Fruit fly (Drosophila melanogaster) whole organism, embryonic: ENCODE data around the gene Bhmt.
A peak's percentile ranks its signal among the peaks of the same experiment; 100 is the strongest.

ENCODE experiments used
- Asciz ChIP-seq: fragments of 200-800 bp; sonication (Bioruptor generic); optimal IDR thresholded peaks from 2 replicates; lab custom pipeline; 2017; ENCODE audit warnings: missing biosample characterization, mild to moderate bottlenecking, missing genetic modification characterization, missing genetic modification reagents
- B-H2 ChIP-seq: fragments of 200-800 bp; sonication (Bioruptor generic); optimal IDR thresholded peaks from 2 replicates; lab custom pipeline; 2018; ENCODE audit warnings: missing biosample characterization, mild to moderate bottlenecking, missing genetic modification characterization
- CG11093 ChIP-seq: fragments of 200-800 bp; sonication (Bioruptor generic); IDR thresholded peaks from 3 replicates; pipeline ENCODE4 v1.3.6; 2022; ENCODE audit warnings: missing biosample characterization, missing genetic modification characterization
- CG11695 ChIP-seq: fragments of 200-800 bp; sonication (Bioruptor generic); IDR thresholded peaks from 3 replicates; pipeline ENCODE4 v1.3.6; 2022; ENCODE audit warnings: missing biosample characterization, missing genetic modification characterization
- CG12299 ChIP-seq: fragments of 200-800 bp; sonication (Bioruptor generic); optimal IDR thresholded peaks from 2 replicates; lab custom pipeline; 2018; ENCODE audit warnings: missing biosample characterization, mild to moderate bottlenecking, missing genetic modification characterization
- CG13296 ChIP-seq: fragments of 200-800 bp; sonication (Bioruptor generic); optimal IDR thresholded peaks from 3 replicates; lab custom pipeline; 2018; ENCODE audit warnings: missing biosample characterization, mild to moderate bottlenecking, missing genetic modification characterization
- CG13775 ChIP-seq: fragments of 200-800 bp; sonication (Bioruptor generic); optimal IDR thresholded peaks from 3 replicates; lab custom pipeline; 2017; ENCODE audit warnings: missing biosample characterization, mild to moderate bottlenecking, missing genetic modification characterization
- CG14710 ChIP-seq: fragments of 200-800 bp; sonication (Bioruptor generic); optimal IDR thresholded peaks from 3 replicates; lab custom pipeline; 2019; ENCODE audit warnings: missing biosample characterization, mild to moderate bottlenecking, missing genetic modification characterization, moderate library complexity
- CG15269 ChIP-seq: fragments of 200-800 bp; sonication (Bioruptor generic); optimal IDR thresholded peaks from 2 replicates; lab custom pipeline; 2018; ENCODE audit warnings: missing biosample characterization, mild to moderate bottlenecking, missing genetic modification characterization, moderate library complexity
- CG16863 ChIP-seq: fragments of 200-800 bp; sonication (Bioruptor generic); optimal IDR thresholded peaks from 3 replicates; lab custom pipeline; 2016; ENCODE audit warnings: missing biosample characterization, missing genetic modification characterization
- CG17328 ChIP-seq: fragments of 200-800 bp; sonication (Bioruptor generic); IDR thresholded peaks from 2 replicates; pipeline ENCODE4 v1.3.6; 2022; ENCODE audit warnings: missing biosample characterization, missing genetic modification characterization
- CG17385 ChIP-seq: fragments of 200-800 bp; sonication (Bioruptor generic); optimal IDR thresholded peaks from 3 replicates; lab custom pipeline; 2018; ENCODE audit warnings: missing biosample characterization, mild to moderate bottlenecking, missing genetic modification characterization
- CG17612 ChIP-seq: fragments of 200-800 bp; sonication (Bioruptor generic); IDR thresholded peaks from 2 replicates; pipeline ENCODE4 v1.3.6; 2022; ENCODE audit warnings: missing biosample characterization, missing genetic modification characterization
- CG18764 ChIP-seq: fragments of 200-800 bp; sonication (Bioruptor generic); optimal IDR thresholded peaks from 3 replicates; lab custom pipeline; 2016; ENCODE audit warnings: missing biosample characterization, missing genetic modification characterization
- CG2116 ChIP-seq: fragments of 200-800 bp; sonication (Bioruptor generic); optimal IDR thresholded peaks from 3 replicates; lab custom pipeline; 2018; ENCODE audit warnings: missing biosample characterization, mild to moderate bottlenecking, missing genetic modification characterization
- CG31388 ChIP-seq: fragments of 200-800 bp; sonication (Bioruptor generic); optimal IDR thresholded peaks from 2 replicates; lab custom pipeline; 2016; ENCODE audit warnings: missing biosample characterization, missing genetic modification characterization
- CG33557 ChIP-seq: fragments of 200-800 bp; sonication (Bioruptor generic); optimal IDR thresholded peaks from 2 replicates; lab custom pipeline; 2019; ENCODE audit warnings: missing biosample characterization, mild to moderate bottlenecking, missing genetic modification characterization, moderate library complexity
- CG7556 ChIP-seq: fragments of 200-800 bp; sonication (Bioruptor generic); optimal IDR thresholded peaks from 2 replicates; lab custom pipeline; 2017; ENCODE audit warnings: missing biosample characterization, mild to moderate bottlenecking, missing genetic modification characterization
- CG8359 ChIP-seq: fragments of 200-800 bp; sonication (Bioruptor generic); optimal IDR thresholded peaks from 2 replicates; lab custom pipeline; 2017; ENCODE audit warnings: missing biosample characterization, mild to moderate bottlenecking, missing genetic modification characterization, borderline replicate concordance
- CG9727 ChIP-seq: fragments of 200-800 bp; sonication (Bioruptor generic); optimal IDR thresholded peaks from 3 replicates; lab custom pipeline; 2017; ENCODE audit warnings: missing biosample characterization, mild to moderate bottlenecking, missing genetic modification characterization
- CTCF ChIP-seq: fragments of 200-800 bp; sonication (Bioruptor generic); optimal IDR thresholded peaks from 2 replicates; lab custom pipeline; 2017; ENCODE audit warnings: missing biosample characterization, mild to moderate bottlenecking, missing genetic modification characterization, moderate library complexity
- Ets97D ChIP-seq: fragments of 200-800 bp; sonication (Bioruptor generic); optimal IDR thresholded peaks from 3 replicates; lab custom pipeline; 2016; ENCODE audit warnings: missing biosample characterization, missing genetic modification characterization
- Hsf ChIP-seq: fragments of 200-800 bp; sonication (Bioruptor generic); optimal IDR thresholded peaks from 3 replicates; lab custom pipeline; 2016; ENCODE audit warnings: missing biosample characterization, missing genetic modification characterization
- Jarid2 ChIP-seq: fragments of 200-800 bp; sonication (Bioruptor generic); optimal IDR thresholded peaks from 3 replicates; lab custom pipeline; 2017; ENCODE audit warnings: mild to moderate bottlenecking, missing biosample characterization, missing genetic modification reagents, missing genetic modification characterization
- Kr ChIP-seq: fragments of 200-800 bp; sonication (Bioruptor generic); optimal IDR thresholded peaks from 2 replicates; lab custom pipeline; 2017; ENCODE audit warnings: missing biosample characterization, mild to moderate bottlenecking, missing genetic modification characterization
- MESR4 ChIP-seq: fragments of 200-800 bp; sonication (Bioruptor generic); optimal IDR thresholded peaks from 2 replicates; lab custom pipeline; 2018; ENCODE audit warnings: missing biosample characterization, mild to moderate bottlenecking, missing genetic modification characterization, moderate library complexity
- Oaz ChIP-seq: fragments of 200-800 bp; sonication (Bioruptor generic); IDR thresholded peaks from 2 replicates; pipeline ENCODE4 v1.3.6; 2022; ENCODE audit warnings: missing biosample characterization, missing genetic modification characterization
- Ravus ChIP-seq: fragments of 200-800 bp; sonication (Bioruptor generic); IDR thresholded peaks from 2 replicates; pipeline ENCODE4 v1.3.6; 2022; ENCODE audit warnings: missing biosample characterization, missing genetic modification characterization
- Sox100B ChIP-seq: fragments of 200-800 bp; sonication (Bioruptor generic); optimal IDR thresholded peaks from 3 replicates; lab custom pipeline; 2018; ENCODE audit warnings: missing biosample characterization, mild to moderate bottlenecking, missing genetic modification characterization
- Vsx1 ChIP-seq: fragments of 200-800 bp; sonication (Bioruptor generic); optimal IDR thresholded peaks from 2 replicates; lab custom pipeline; 2017; ENCODE audit warnings: missing biosample characterization, mild to moderate bottlenecking, missing genetic modification characterization, missing genetic modification reagents
- ac ChIP-seq: fragments of 200-800 bp; sonication (Bioruptor generic); optimal IDR thresholded peaks from 3 replicates; lab custom pipeline; 2017; ENCODE audit warnings: missing biosample characterization, mild to moderate bottlenecking, missing genetic modification characterization
- ara ChIP-seq: fragments of 200-800 bp; sonication (Bioruptor generic); IDR thresholded peaks from 2 replicates; pipeline ENCODE4 v1.3.6; 2022; ENCODE audit warnings: missing biosample characterization, missing genetic modification characterization
- bsh ChIP-seq, 2 experiments: fragments of 200-800 bp; sonication (Bioruptor generic); optimal IDR thresholded peaks; 2 replicates each; lab custom pipeline; 2017 to 2018; ENCODE audit warnings: mild to moderate bottlenecking in 2 of 2, missing biosample characterization in 2 of 2, missing genetic modification characterization in 2 of 2, moderate library complexity in 1 of 2
- cato ChIP-seq: fragments of 200-800 bp; sonication (Bioruptor generic); optimal IDR thresholded peaks from 2 replicates; lab custom pipeline; 2016; ENCODE audit warnings: missing biosample characterization, missing genetic modification characterization, borderline replicate concordance
- dmrt11E ChIP-seq: fragments of 200-800 bp; sonication (Bioruptor generic); optimal IDR thresholded peaks from 3 replicates; lab custom pipeline; 2018; ENCODE audit warnings: missing biosample characterization, mild to moderate bottlenecking, missing genetic modification characterization, moderate library complexity
- ewg ChIP-seq: fragments of 200-800 bp; sonication (Bioruptor generic); optimal IDR thresholded peaks from 3 replicates; lab custom pipeline; 2017; ENCODE audit warnings: mild to moderate bottlenecking, missing biosample characterization, missing genetic modification reagents, missing genetic modification characterization
- insv ChIP-seq, 2 experiments: fragments of 200-800 bp; sonication (Bioruptor generic); optimal IDR thresholded peaks; 3 replicates each; lab custom pipeline; 2016 to 2018; ENCODE audit warnings: missing biosample characterization in 2 of 2, missing genetic modification characterization in 2 of 2
- kay ChIP-seq: fragments of 200-800 bp; sonication (Bioruptor generic); optimal IDR thresholded peaks from 2 replicates; lab custom pipeline; 2016; ENCODE audit warnings: missing biosample characterization, missing genetic modification characterization
- mam ChIP-seq: fragments of 200-800 bp; sonication (Bioruptor generic); optimal IDR thresholded peaks from 3 replicates; lab custom pipeline; 2016; ENCODE audit warnings: missing biosample characterization, missing genetic modification characterization
- nau ChIP-seq: fragments of 200-800 bp; sonication (Bioruptor generic); optimal IDR thresholded peaks from 3 replicates; lab custom pipeline; 2017; ENCODE audit warnings: missing biosample characterization, mild to moderate bottlenecking, missing genetic modification characterization, missing genetic modification reagents
- onecut ChIP-seq: fragments of 200-800 bp; sonication (Bioruptor generic); IDR thresholded peaks from 2 replicates; pipeline ENCODE4 v1.3.6; 2022; ENCODE audit warnings: missing biosample characterization, missing genetic modification characterization
- pfk ChIP-seq: fragments of 200-800 bp; sonication (Bioruptor generic); optimal IDR thresholded peaks from 2 replicates; lab custom pipeline; 2018; ENCODE audit warnings: missing biosample characterization, mild to moderate bottlenecking, missing genetic modification characterization, moderate library complexity
- phol ChIP-seq: fragments of 200-800 bp; sonication (Bioruptor generic); optimal IDR thresholded peaks from 3 replicates; lab custom pipeline; 2018; ENCODE audit warnings: missing biosample characterization, mild to moderate bottlenecking, missing genetic modification characterization, moderate library complexity
- prd ChIP-seq, 3 experiments: fragments of >200 bp in 2 of 3; fragments of 200-800 bp in 1 of 3; sonication (Bioruptor generic) in 1 of 3; optimal IDR thresholded peaks in 2 of 3; IDR thresholded peaks in 1 of 3; 2 replicates in 2 of 3; 3 replicates in 1 of 3; pipeline versions ENCODE4 v1.3.6 to Lab custom; 2017 to 2022; ENCODE audit warnings: missing biosample characterization in 1 of 3, missing genetic modification characterization in 1 of 3
- sens ChIP-seq: fragments of 200-800 bp; sonication (Bioruptor generic); peaks from one replicate; lab custom pipeline; 2016; ENCODE audit warnings: missing biosample characterization, missing genetic modification characterization
- sens-2 ChIP-seq: fragments of 200-800 bp; sonication (Bioruptor generic); IDR thresholded peaks from 2 replicates; pipeline ENCODE4 v1.3.6; 2022; ENCODE audit warnings: missing biosample characterization, missing genetic modification characterization
- sqz ChIP-seq: fragments of 200-800 bp; sonication (Bioruptor generic); optimal IDR thresholded peaks from 3 replicates; lab custom pipeline; 2018; ENCODE audit warnings: missing biosample characterization, mild to moderate bottlenecking, missing genetic modification characterization
- ttk ChIP-seq: fragments of 200-800 bp; sonication (Bioruptor generic); IDR thresholded peaks from 2 replicates; pipeline ENCODE4 v2.1.2; 2022; ENCODE audit warnings: missing biosample characterization, missing genetic modification characterization
- wek ChIP-seq: fragments of 200-800 bp; sonication (Bioruptor generic); optimal IDR thresholded peaks from 3 replicates; lab custom pipeline; 2018; ENCODE audit warnings: missing biosample characterization, mild to moderate bottlenecking, missing genetic modification characterization, moderate library complexity
- zen ChIP-seq: fragments of 200-800 bp; sonication (Bioruptor generic); optimal IDR thresholded peaks from 3 replicates; lab custom pipeline; 2018; ENCODE audit warnings: missing biosample characterization, mild to moderate bottlenecking, missing genetic modification characterization, moderate library complexity

Gene Bhmt

DNA sequence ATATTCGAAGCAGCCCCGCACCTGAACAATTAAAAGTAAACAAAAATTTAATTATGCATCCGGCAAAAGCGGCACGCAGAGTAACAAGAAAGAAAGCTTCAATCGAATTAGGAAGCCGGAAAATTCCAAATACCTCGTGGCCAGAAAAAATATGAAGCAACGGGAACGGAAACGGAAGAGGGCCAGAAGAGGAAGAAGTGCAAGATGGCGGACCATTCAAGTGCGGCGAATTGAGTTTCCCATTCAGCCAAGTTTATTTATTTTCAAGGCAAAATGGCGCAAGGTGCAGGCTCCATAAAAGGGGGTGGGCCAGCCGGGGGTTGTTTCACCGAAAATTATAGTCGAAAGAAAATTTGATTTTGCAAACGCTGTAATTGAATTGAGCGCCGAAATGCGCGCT, 22.5 kb downstream of the Bhmt start (continued):
- TF ChIP-seq CG8359 (GFP tag; lab: Kevin White, UChicago) = peak; percentile 5
- no peak for TF ChIP-seq MESR4 (GFP tag; lab: Kevin White, UChicago)
- TF ChIP-seq Asciz (GFP tag; lab: Kevin White, UChicago) = no peak
- no peak for TF ChIP-seq Vsx1 (GFP tag; lab: Kevin White, UChicago)
- TF ChIP-seq ac (GFP tag; lab: Kevin White, UChicago) = peak; percentile 71
- TF ChIP-seq CG7556 (GFP tag; lab: Kevin White, UChicago) = no peak
- TF ChIP-seq CG31388 = no peak
- no peak for TF ChIP-seq mam
- TF ChIP-seq CG2116 (GFP tag; lab: Kevin White, UChicago) = peak; percentile 3
- peak; percentile 76 for TF ChIP-seq Ets97D
- peak; percentile 59 for TF ChIP-seq CG17385 (GFP tag; lab: Kevin White, UChicago)
- peak; percentile 27 for TF ChIP-seq Jarid2 (GFP tag; lab: Kevin White, UChicago)
- no peak for TF ChIP-seq B-H2
- no peak for TF ChIP-seq CG12299 (tag; lab: Kevin White, UChicago)
- TF ChIP-seq CG11093 (GFP tag; lab: Robert Waterston, UW) = 0 out of 3 replicates have a peak, but pooled peaks have one; percentile 25
- TF ChIP-seq CG9727 (GFP tag; lab: Kevin White, UChicago) = peak; percentile 41
- peak; percentile 36 for TF ChIP-seq CG14710
- TF ChIP-seq onecut = peak; percentile 18; the same call in 1 of the 2 replicates
- TF ChIP-seq dmrt11E (tag; lab: Kevin White, UChicago) = peak; percentile 23
- TF ChIP-seq Kr (GFP tag; lab: Kevin White, UChicago) = no peak
- TF ChIP-seq Hsf (GFP tag; lab: Kevin White, UChicago) = no peak
- peak; percentile 30; the same call in 1 of the 2 replicates for TF ChIP-seq ara (GFP tag; lab: Robert Waterston, UW)
- TF ChIP-seq wek (GFP tag; lab: Kevin White, UChicago) = peak; percentile 5
- TF ChIP-seq prd (optimal IDR thresholded peaks at IDR 0.05; lab: Kevin White, UChicago) = no peak
- peak; percentile 17; the same call in 1 of the 3 replicates for TF ChIP-seq prd (GFP tag; IDR thresholded peaks at IDR 0.05; lab: Robert Waterston, UW)
- TF ChIP-seq CG17328 (GFP tag; lab: Robert Waterston, UW) = peak; percentile 33; the same call in 1 of the 2 replicates
- peak; percentile 42 for TF ChIP-seq sqz (GFP tag; lab: Kevin White, UChicago)
- peak; percentile 18 for TF ChIP-seq Sox100B
- TF ChIP-seq CG33557 (GFP tag; lab: Kevin White, UChicago) = peak; percentile 59
- peak; percentile 84 for TF ChIP-seq phol (tag; lab: Kevin White, UChicago)
- TF ChIP-seq cato (GFP tag; lab: Kevin White, UChicago) = no peak
- TF ChIP-seq zen (tag; lab: Kevin White, UChicago) = peak; percentile 43
- no peak for TF ChIP-seq pfk (GFP tag; lab: Kevin White, UChicago)
- TF ChIP-seq kay (GFP tag; lab: Kevin White, UChicago) = no peak
- peak in 1 of 2 experiments; percentile 3 for TF ChIP-seq insv (GFP tag; optimal IDR thresholded peaks at IDR 0.05; lab: Kevin White, UChicago)
- peak; percentile 51 for TF ChIP-seq sens (GFP tag; lab: Kevin White, UChicago)
- TF ChIP-seq CG17612 (GFP tag; lab: Robert Waterston, UW) = no peak
- TF ChIP-seq CTCF (GFP tag; lab: Kevin White, UChicago) = no peak
- 0 out of 2 replicates have a peak, but pooled peaks have one; percentile 17 for TF ChIP-seq ttk (GFP tag; lab: Robert Waterston, UW)
- TF ChIP-seq CG16863 (GFP tag; lab: Kevin White, UChicago) = no peak
- TF ChIP-seq nau (GFP tag; lab: Kevin White, UChicago) = peak; percentile 5
- TF ChIP-seq Oaz (GFP tag; lab: Robert Waterston, UW) = no peak
- no peak for TF ChIP-seq Ravus
- peak; percentile 1 for TF ChIP-seq ewg
- TF ChIP-seq CG13775 (GFP tag; lab: Kevin White, UChicago) = peak; percentile 34
- TF ChIP-seq CG15269 = no peak
- no peak for TF ChIP-seq CG18764 (GFP tag; lab: Kevin White, UChicago)
- TF ChIP-seq sens-2 (GFP tag; lab: Robert Waterston, UW) = no peak
- no peak for TF ChIP-seq CG13296
- 0 out of 3 replicates have a peak, but pooled peaks have one; percentile 21 for TF ChIP-seq CG11695 (GFP tag; lab: Robert Waterston, UW)
- TF ChIP-seq bsh (GFP tag; optimal IDR thresholded peaks at IDR 0.05; lab: Kevin White, UChicago) = peak in 1 of 2 experiments; percentile 6
